Fruit fly (Drosophila melanogaster) whole organism, wandering third instar larva: ENCODE results near the gene Ca-beta.
A peak's percentile ranks its signal among the peaks of the same experiment; 100 is the strongest.

Source experiments
- HLH106 ChIP-seq: fragments of 200-800 bp; optimal IDR thresholded peaks from 3 replicates; lab custom pipeline; 2019; ENCODE audit warnings: missing biosample characterization, mild to moderate bottlenecking, missing genetic modification characterization, moderate library complexity
- Vsx2 ChIP-seq: fragments of 200-300, 225-300 bp; sonication (Bioruptor generic); optimal IDR thresholded peaks from 2 replicates; lab custom pipeline; 2018; ENCODE audit warnings: missing biosample characterization, missing genetic modification characterization; ENCODE audit not compliant: partially characterized antibody
- br ChIP-seq: fragments of 200-800 bp; sonication (Bioruptor generic); optimal IDR thresholded peaks from 2 replicates; lab custom pipeline; 2016; ENCODE audit warnings: missing biosample characterization, missing genetic modification characterization
- psq ChIP-seq: fragments of 200-800 bp; sonication (Bioruptor generic); optimal IDR thresholded peaks from 3 replicates; lab custom pipeline; 2017; ENCODE audit warnings: missing biosample characterization, mild to moderate bottlenecking, missing genetic modification characterization, moderate library complexity

DNA sequence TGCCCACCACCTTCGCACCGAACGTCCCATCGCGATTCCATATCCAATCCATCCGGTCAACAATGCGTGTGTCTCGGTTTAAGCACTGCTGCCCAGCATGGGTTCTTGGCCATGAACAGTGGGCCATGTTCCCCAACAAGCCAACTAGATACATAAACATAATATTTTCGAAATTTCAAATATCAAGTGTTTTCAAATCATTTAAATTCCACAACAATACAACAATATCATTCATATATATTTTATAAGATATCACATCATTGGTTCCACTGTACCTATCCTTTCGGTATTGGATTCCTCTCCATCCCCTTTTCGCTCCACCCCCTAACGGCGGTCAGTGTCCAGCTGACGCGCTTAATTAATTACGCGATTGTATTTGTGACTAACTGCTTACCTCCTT is 18.7 kb upstream of the Ca-beta start:
- TF ChIP-seq Vsx2 (no peak), HLH106 (peak; percentile 70), psq (GFP tag; lab: Kevin White, UChicago) (peak; percentile 81), br (peak; percentile 63)
